Fruit fly (Drosophila melanogaster): ENCODE data around the gene CG16781.

CG16781 gene

DNA sequence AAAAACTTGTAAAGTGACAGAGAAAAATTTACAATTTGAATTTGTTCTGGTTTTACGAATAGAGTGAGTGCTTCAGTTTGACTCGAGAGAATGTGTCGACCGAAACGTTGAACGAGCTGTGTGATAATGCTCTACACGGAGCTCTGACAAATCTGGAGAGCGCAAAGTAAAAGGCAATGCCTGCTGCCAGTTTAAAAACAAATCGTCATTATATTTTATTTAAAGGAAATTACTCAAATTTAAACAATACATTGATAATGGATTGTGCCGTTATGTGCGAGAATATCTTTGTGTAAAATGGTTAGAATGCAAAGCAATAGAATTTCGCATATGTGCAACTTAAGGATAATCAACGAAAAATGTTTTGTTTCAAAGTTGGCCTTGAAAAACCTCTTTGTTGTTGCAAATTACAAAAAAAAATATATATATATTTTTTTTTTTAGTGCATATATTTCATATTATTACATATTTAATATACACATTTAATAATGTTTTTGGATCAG is 3.7 kb downstream of the CG16781 start, which contains the start of the genes CG16782 and CG10801 (continued):
- TF ChIP-seq bcd (GFP tag; optimal IDR thresholded peaks at IDR 0.05) (no peak), CG15269 (tag; optimal IDR thresholded peaks at IDR 0.05) (no peak), CG18011 (GFP tag; optimal IDR thresholded peaks at IDR 0.05) (no peak), Dfd (GFP tag; optimal IDR thresholded peaks at IDR 0.05) (no peak), repo (GFP tag; optimal IDR thresholded peaks at IDR 0.05) (no peak)

DNA sequence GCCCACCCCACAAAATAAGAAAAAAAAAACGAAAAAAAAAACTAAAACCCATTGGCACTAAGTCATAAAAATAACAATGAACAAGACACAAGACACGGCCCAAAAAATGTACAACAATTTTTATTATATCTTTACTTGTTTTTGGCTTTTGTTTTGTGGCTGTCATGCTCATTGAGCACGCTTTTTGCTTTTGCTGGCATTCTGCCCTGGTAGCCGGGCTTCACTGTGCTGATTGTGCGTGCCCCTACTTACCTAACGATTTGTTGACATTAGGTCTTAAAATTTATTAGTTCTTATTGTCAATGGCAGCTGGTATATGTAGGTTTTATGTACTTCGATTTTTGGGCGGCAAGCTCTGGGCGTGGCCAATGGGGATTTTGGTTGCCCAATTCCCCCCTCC is 5.4 kb downstream of the CG16781 start:
- no peak for TF ChIP-seq Bdp1 (GFP tag; optimal IDR thresholded peaks at IDR 0.05)
- TF ChIP-seq zen2 (GFP tag; IDR thresholded peaks at IDR 0.05; ENCODE audit: partially characterized antibody): no peak
- no peak for TF ChIP-seq vvl (GFP tag; IDR thresholded peaks at IDR 0.05)
- TF ChIP-seq MESR4 (GFP tag; optimal IDR thresholded peaks at IDR 0.05): no peak
- TF ChIP-seq Ets65A (GFP tag): peak; percentile 68
- no peak for TF ChIP-seq ken (GFP tag; IDR thresholded peaks at IDR 0.05)
- TF ChIP-seq CG13287 (GFP tag; IDR thresholded peaks at IDR 0.05; ENCODE audit: partially characterized antibody): no peak
- no peak for TF ChIP-seq CG9817 (tag; optimal IDR thresholded peaks at IDR 0.05)
- no peak for TF ChIP-seq slou (GFP tag; optimal IDR thresholded peaks at IDR 0.05)
- no peak for TF ChIP-seq CG10366 (GFP tag; IDR thresholded peaks at IDR 0.05)
- no peak for TF ChIP-seq CG1602 (GFP tag; optimal IDR thresholded peaks at IDR 0.05)
- TF ChIP-seq BEAF-32 (GFP tag; optimal IDR thresholded peaks at IDR 0.05): no peak
- TF ChIP-seq CG6854 (GFP tag; optimal IDR thresholded peaks at IDR 0.05): no peak
- no peak for TF ChIP-seq ewg (GFP tag; optimal IDR thresholded peaks at IDR 0.05)
- peak; percentile 63 for TF ChIP-seq grau (tag; optimal IDR thresholded peaks at IDR 0.05)
- no peak for TF ChIP-seq hkb (optimal IDR thresholded peaks at IDR 0.05)
- 0 out of 2 replicates have a peak, but pooled peaks have one; percentile 29 for TF ChIP-seq hkb (GFP tag; IDR thresholded peaks at IDR 0.05)
- TF ChIP-seq ase (GFP tag; IDR thresholded peaks at IDR 0.05): no peak
- no peak for TF ChIP-seq CG6791 (GFP tag; IDR thresholded peaks at IDR 0.05; ENCODE audit: partially characterized antibody)
- TF ChIP-seq CG10431 (GFP tag; optimal IDR thresholded peaks at IDR 0.05): no peak
- no peak for TF ChIP-seq CG13424 (tag; optimal IDR thresholded peaks at IDR 0.05)
- TF ChIP-seq Lim3 (GFP tag; IDR thresholded peaks at IDR 0.05): no peak
- no peak for TF ChIP-seq br (optimal IDR thresholded peaks at IDR 0.05)
- peak in 1 of 2 experiments; percentile 23 for TF ChIP-seq Pdp1 (GFP tag; optimal IDR thresholded peaks at IDR 0.05)
- peak; percentile 19; the same call in 1 of the 2 replicates for TF ChIP-seq lmd (GFP tag; IDR thresholded peaks at IDR 0.05)
- TF ChIP-seq fd96Cb (tag; optimal IDR thresholded peaks at IDR 0.05): no peak
- TF ChIP-seq schlank (tag; optimal IDR thresholded peaks at IDR 0.05): no peak
- no peak for TF ChIP-seq CG3407 (GFP tag; optimal IDR thresholded peaks at IDR 0.05)
- TF ChIP-seq ac (GFP tag; optimal IDR thresholded peaks at IDR 0.05): no peak
- TF ChIP-seq jing (GFP tag; optimal IDR thresholded peaks at IDR 0.05): no peak
- no peak for TF ChIP-seq Hand (GFP tag; optimal IDR thresholded peaks at IDR 0.05)
- TF ChIP-seq so (GFP tag; IDR thresholded peaks at IDR 0.05): no peak
- TF ChIP-seq CG10979 (tag; optimal IDR thresholded peaks at IDR 0.05): no peak
- TF ChIP-seq Fer2 (tag; optimal IDR thresholded peaks at IDR 0.05): no peak
- TF ChIP-seq nmo (GFP tag; optimal IDR thresholded peaks at IDR 0.05): no peak
- TF ChIP-seq psq (GFP tag; optimal IDR thresholded peaks at IDR 0.05): no peak
- TF ChIP-seq CG18764 (GFP tag; optimal IDR thresholded peaks at IDR 0.05): no peak
- no peak for TF ChIP-seq CG8924 (tag; optimal IDR thresholded peaks at IDR 0.05)
- TF ChIP-seq row (GFP tag; IDR thresholded peaks at IDR 0.05): peak; percentile 39; the same call in 2 of the 3 replicates
- TF ChIP-seq CG17186 (GFP tag; optimal IDR thresholded peaks at IDR 0.05): no peak
- TF ChIP-seq Med (GFP tag): peak; percentile 21
- TF ChIP-seq CG2712 (tag; optimal IDR thresholded peaks at IDR 0.05): no peak
- no peak for TF ChIP-seq CG32772 (GFP tag; IDR thresholded peaks at IDR 0.05)
- TF ChIP-seq cas (GFP tag; IDR thresholded peaks at IDR 0.05): no peak
- TF ChIP-seq CG4424 (GFP tag; optimal IDR thresholded peaks at IDR 0.05): no peak
